Fruit fly (Drosophila melanogaster) whole organism, wandering third instar larva: Measurements from ENCODE around the gene CG18301.

Source experiments
- Dfd ChIP-seq: fragments of >200 bp; optimal IDR thresholded peaks from 2 replicates; lab custom pipeline; 2017; ENCODE audit warnings: missing biosample characterization, missing genetic modification characterization
- GATAd ChIP-seq: sonication (Bioruptor generic); optimal IDR thresholded peaks from 2 replicates; lab custom pipeline; 2016; ENCODE audit warnings: missing biosample characterization, missing genetic modification characterization
- N ChIP-seq: fragments of >200 bp; optimal IDR thresholded peaks from 2 replicates; lab custom pipeline; 2018; ENCODE audit warnings: missing biosample characterization, missing external identifiers, missing genetic modification characterization
- brk ChIP-seq: fragments of 200-800 bp; sonication (Bioruptor generic); optimal IDR thresholded peaks from 2 replicates; lab custom pipeline; 2016; ENCODE audit warnings: missing biosample characterization, mild to moderate bottlenecking, missing genetic modification characterization
- dl ChIP-seq, 2 experiments: fragments of 175-275, 200-275 bp in 1 of 2; fragments of 200-275 bp in 1 of 2; sonication (Bioruptor generic); optimal IDR thresholded peaks; lab custom pipeline; 2018; ENCODE audit warnings: mild to moderate bottlenecking in 2 of 2, missing biosample characterization in 2 of 2, missing genetic modification characterization in 2 of 2, moderate library complexity in 2 of 2; ENCODE audit not compliant: partially characterized antibody in 2 of 2, insufficient read depth in 1 of 2
- ey ChIP-seq: fragments of 200-800 bp; sonication (Bioruptor generic); optimal IDR thresholded peaks from 2 replicates; lab custom pipeline; 2016; ENCODE audit warnings: missing biosample characterization, missing genetic modification characterization
- h ChIP-seq: fragments of 200-800 bp; sonication (Bioruptor generic); optimal IDR thresholded peaks from 3 replicates; lab custom pipeline; 2016; ENCODE audit warnings: missing biosample characterization, mild to moderate bottlenecking, missing genetic modification characterization
- psq ChIP-seq: fragments of 200-800 bp; sonication (Bioruptor generic); optimal IDR thresholded peaks from 3 replicates; lab custom pipeline; 2017; ENCODE audit warnings: missing biosample characterization, mild to moderate bottlenecking, missing genetic modification characterization, moderate library complexity
- sv ChIP-seq: fragments of 200-800 bp; sonication (Bioruptor generic); optimal IDR thresholded peaks from 3 replicates; lab custom pipeline; 2016; ENCODE audit warnings: missing biosample characterization, missing genetic modification characterization

DNA sequence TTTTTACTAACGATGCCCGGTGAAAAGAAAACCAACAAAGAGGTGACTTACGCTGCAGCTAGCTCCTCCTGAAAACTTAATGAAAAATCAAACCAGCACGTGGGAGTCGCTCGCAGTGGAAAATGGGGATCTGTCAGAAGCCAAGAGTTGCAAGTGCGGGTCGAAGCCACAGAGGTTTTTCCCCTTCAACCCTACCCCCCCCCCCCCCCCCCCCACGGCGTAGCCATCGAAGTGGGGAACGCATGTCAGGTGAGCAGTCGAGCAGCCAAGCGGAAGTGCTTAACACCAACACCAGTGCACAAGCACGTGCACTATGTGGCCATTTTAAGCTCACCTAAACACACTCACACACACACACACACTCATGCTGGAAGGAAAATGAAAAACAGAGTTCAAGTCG is 7.7 kb downstream of the CG18301 start:
- TF ChIP-seq GATAd (GFP tag; lab: Kevin White, UChicago) (no peak), h (GFP tag; lab: Kevin White, UChicago) (no peak), brk (GFP tag; lab: Kevin White, UChicago) (no peak), N (GFP tag; lab: Kevin White, UChicago) (no peak), dl (GFP tag; optimal IDR thresholded peaks at IDR 0.05; lab: Kevin White, UChicago; ENCODE audit: insufficient read depth in 1 of 2, partially characterized antibody in 2 of 2) (no peak), sv (no peak), psq (GFP tag; lab: Kevin White, UChicago) (no peak), Dfd (GFP tag; lab: Kevin White, UChicago) (peak; percentile 82), ey (GFP tag; lab: Kevin White, UChicago) (no peak)
